Fruit fly (Drosophila melanogaster) whole organism, adult: Measurements from ENCODE around the gene cue.

Experiments
- CG11617 ChIP-seq: fragments of 200-800 bp; sonication (Bioruptor generic); optimal IDR thresholded peaks from 2 replicates; lab custom pipeline; 2017; ENCODE audit warnings: mild to moderate bottlenecking, missing biosample characterization, missing genetic modification reagents, missing genetic modification characterization
- CG12768 ChIP-seq: fragments of 200-800 bp; sonication (Bioruptor generic); optimal IDR thresholded peaks from 2 replicates; lab custom pipeline; 2017; ENCODE audit warnings: missing biosample characterization, missing genetic modification characterization, mild to moderate bottlenecking, moderate library complexity, missing genetic modification reagents
- CG14711 ChIP-seq: fragments of 200-800 bp; sonication (Bioruptor generic); optimal IDR thresholded peaks from 2 replicates; lab custom pipeline; 2018; ENCODE audit warnings: missing biosample characterization, mild to moderate bottlenecking, missing genetic modification characterization, moderate library complexity
- CG1620 ChIP-seq: fragments of 200-800 bp; sonication (Bioruptor generic); optimal IDR thresholded peaks from 2 replicates; lab custom pipeline; 2016; ENCODE audit warnings: missing biosample characterization, missing genetic modification characterization
- CG33017 ChIP-seq: fragments of 200-800 bp; sonication (Bioruptor generic); optimal IDR thresholded peaks from 2 replicates; lab custom pipeline; 2018; ENCODE audit warnings: missing biosample characterization, mild to moderate bottlenecking, missing genetic modification characterization, moderate library complexity
- CG5204 ChIP-seq: fragments of 200-800 bp; sonication (Bioruptor generic); optimal IDR thresholded peaks from 2 replicates; lab custom pipeline; 2016; ENCODE audit warnings: missing biosample characterization, missing genetic modification characterization
- CG7045 ChIP-seq: fragments of 200-800 bp; sonication (Bioruptor generic); optimal IDR thresholded peaks from 2 replicates; lab custom pipeline; 2017; ENCODE audit warnings: missing biosample characterization, mild to moderate bottlenecking, missing genetic modification characterization
- CG7101 ChIP-seq: fragments of 200-800 bp; sonication (Bioruptor generic); optimal IDR thresholded peaks from 2 replicates; lab custom pipeline; 2018; ENCODE audit warnings: missing biosample characterization, mild to moderate bottlenecking, missing genetic modification characterization, moderate library complexity
- Clk ChIP-seq: fragments of 200-800 bp; sonication (Bioruptor generic); optimal IDR thresholded peaks from 2 replicates; lab custom pipeline; 2017; ENCODE audit warnings: missing biosample characterization, missing genetic modification characterization
- Crg-1 ChIP-seq: fragments of 200-800 bp; sonication (Bioruptor generic); optimal IDR thresholded peaks from 2 replicates; lab custom pipeline; 2016; ENCODE audit warnings: missing biosample characterization, missing genetic modification characterization
- Hr96 ChIP-seq: fragments of 200-800 bp; sonication (Bioruptor generic); optimal IDR thresholded peaks from 2 replicates; lab custom pipeline; 2016; ENCODE audit warnings: missing biosample characterization, missing genetic modification characterization
- Mnt ChIP-seq: fragments of 200-800 bp; sonication (Bioruptor generic); optimal IDR thresholded peaks from 2 replicates; lab custom pipeline; 2016; ENCODE audit warnings: missing biosample characterization, mild to moderate bottlenecking, missing genetic modification characterization
- bab1 ChIP-seq: fragments of 200-800 bp; sonication (Bioruptor generic); optimal IDR thresholded peaks from 3 replicates; lab custom pipeline; 2019; ENCODE audit warnings: missing biosample characterization, mild to moderate bottlenecking, missing genetic modification characterization, moderate library complexity
- cic ChIP-seq: fragments of 200-800 bp; sonication (Bioruptor generic); optimal IDR thresholded peaks from 2 replicates; lab custom pipeline; 2017; ENCODE audit warnings: missing biosample characterization, mild to moderate bottlenecking, missing genetic modification characterization, moderate library complexity
- cnc ChIP-seq, 2 experiments: fragments of >200 bp; optimal IDR thresholded peaks; 2 replicates each; lab custom pipeline; 2017
- kay ChIP-seq: fragments of 200-800 bp; sonication (Bioruptor generic); peaks from one replicate; lab custom pipeline; 2016; ENCODE audit warnings: missing biosample characterization, missing genetic modification characterization, borderline replicate concordance
- ovo ChIP-seq: fragments of 200-800 bp; sonication (Bioruptor generic); optimal IDR thresholded peaks from 2 replicates; lab custom pipeline; 2016; ENCODE audit warnings: missing biosample characterization, missing genetic modification characterization
- pad ChIP-seq: fragments of 200-800 bp; sonication (Bioruptor generic); optimal IDR thresholded peaks from 3 replicates; lab custom pipeline; 2017; ENCODE audit warnings: missing biosample characterization, missing genetic modification characterization, mild to moderate bottlenecking, moderate library complexity, missing genetic modification reagents
- tj ChIP-seq: fragments of 200-800 bp; sonication (Bioruptor generic); optimal IDR thresholded peaks from 3 replicates; lab custom pipeline; 2017; ENCODE audit warnings: missing biosample characterization, mild to moderate bottlenecking, missing genetic modification characterization, moderate library complexity
- toe ChIP-seq: fragments of 200-800 bp; sonication (Bioruptor generic); optimal IDR thresholded peaks from 2 replicates; lab custom pipeline; 2016; ENCODE audit warnings: missing biosample characterization, missing genetic modification characterization

cue gene

DNA sequence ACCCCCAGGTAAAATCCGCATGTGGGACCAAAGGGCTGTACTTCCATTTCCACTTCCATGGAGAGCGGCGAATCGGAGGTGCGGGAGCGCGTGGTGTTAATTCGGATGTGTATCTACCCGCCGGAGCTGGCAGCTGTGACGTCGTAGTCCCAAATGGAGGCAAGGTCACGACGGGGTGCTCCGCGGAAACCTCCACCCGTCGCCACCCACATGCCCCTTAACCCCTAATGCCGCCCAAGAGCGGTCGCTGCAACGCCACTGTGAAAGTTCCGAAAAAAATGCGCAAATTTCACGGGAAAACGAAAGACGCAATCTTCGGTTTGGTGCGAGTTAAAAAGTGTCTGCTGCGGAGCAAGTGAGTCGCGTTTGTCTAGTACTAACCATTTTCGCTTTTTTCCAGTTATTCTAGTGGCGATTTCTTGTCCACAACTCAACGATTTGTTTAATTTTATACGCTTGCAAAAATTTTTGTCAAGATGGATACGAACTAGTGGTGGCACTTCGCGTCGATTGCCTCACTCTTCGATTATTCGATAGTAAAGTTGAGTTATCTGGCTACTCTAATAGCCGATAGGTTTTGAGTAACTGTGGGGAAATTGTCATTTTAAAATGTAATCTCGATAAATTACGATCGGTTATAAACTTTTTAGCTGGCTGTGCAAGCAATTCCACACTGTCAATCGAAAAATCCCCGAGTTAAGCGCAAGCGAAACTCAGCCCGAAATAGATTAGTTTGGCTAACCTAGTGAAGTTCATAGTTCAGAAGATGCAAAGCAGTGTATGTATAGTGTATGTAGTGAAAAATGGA lies 14.8 kb downstream of the cue start, which contains the start of the genes hfp and Psa:
Gene hfp, minus strand, starts transcription at position 505 of the 808 bp plus-strand sequence.
Gene Psa, plus strand, starts transcription at position 758 of the 808 bp plus-strand sequence.
- TF ChIP-seq CG11617 (GFP tag; lab: Kevin White, UChicago) (peak; percentile 2), cic (no peak), tj (GFP tag; lab: Kevin White, UChicago) (peak; percentile 38), bab1 (GFP tag; lab: Kevin White, UChicago) (peak; percentile 33)

DNA sequence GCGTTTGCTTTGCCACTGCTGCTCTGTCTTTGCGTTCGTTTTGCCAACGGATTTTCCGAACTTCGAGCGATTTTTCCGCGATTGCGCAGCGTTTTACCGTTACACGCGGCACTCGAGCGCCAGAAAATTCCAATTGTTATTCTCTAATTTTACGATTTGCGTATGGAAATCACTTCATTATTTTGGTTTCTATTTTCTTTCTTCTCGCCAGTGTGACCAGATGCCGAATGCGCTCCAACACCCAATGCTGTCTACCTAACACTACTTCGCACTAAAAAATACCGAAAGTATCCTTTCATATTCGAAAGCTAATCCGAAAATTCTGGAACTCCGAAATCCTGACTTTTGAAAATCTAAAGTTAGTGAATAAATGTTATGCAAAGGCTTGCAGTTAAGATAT lies 20.7 kb downstream of the cue start, which contains the start of gene CG12084:
Gene CG12084, minus strand, starts transcription at position 236 of the 400 bp plus-strand sequence.
- TF ChIP-seq bab1 (GFP tag; lab: Kevin White, UChicago) (peak; percentile 40), cnc (optimal IDR thresholded peaks at IDR 0.05; lab: Kevin White, UChicago) (no peak), ovo (GFP tag; lab: Kevin White, UChicago) (no peak), CG7045 (GFP tag; lab: Kevin White, UChicago) (no peak)

DNA sequence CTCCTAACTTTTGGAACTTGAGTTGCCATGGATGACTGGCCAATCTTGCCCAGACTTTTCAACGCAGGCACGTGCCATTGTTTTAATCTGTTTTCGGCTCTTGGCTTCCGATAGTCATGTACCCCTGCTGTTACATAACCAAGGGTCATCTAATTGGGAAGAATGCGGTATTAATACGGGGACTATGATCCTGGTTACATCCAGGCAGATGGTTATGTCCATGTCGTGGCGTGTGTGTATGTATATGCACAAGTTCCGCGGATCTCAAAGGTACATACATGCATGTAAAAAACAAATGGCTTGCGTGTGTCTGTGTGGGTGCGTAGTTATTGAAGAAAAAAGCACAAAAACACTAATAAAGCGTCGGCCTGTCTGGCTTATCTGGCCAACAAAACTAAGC lies 21.3 kb downstream of the cue start:
- TF ChIP-seq CG1620: no peak
- no peak for TF ChIP-seq cic
- no peak for TF ChIP-seq CG33017
- no peak for TF ChIP-seq ovo (GFP tag; lab: Kevin White, UChicago)
- no peak for TF ChIP-seq CG11617 (GFP tag; lab: Kevin White, UChicago)
- TF ChIP-seq bab1 (GFP tag; lab: Kevin White, UChicago): no peak
- TF ChIP-seq Clk: no peak
- no peak for TF ChIP-seq cnc (optimal IDR thresholded peaks at IDR 0.05; lab: Kevin White, UChicago)
- TF ChIP-seq CG7101 (tag; lab: Kevin White, UChicago): no peak
- TF ChIP-seq toe: no peak

DNA sequence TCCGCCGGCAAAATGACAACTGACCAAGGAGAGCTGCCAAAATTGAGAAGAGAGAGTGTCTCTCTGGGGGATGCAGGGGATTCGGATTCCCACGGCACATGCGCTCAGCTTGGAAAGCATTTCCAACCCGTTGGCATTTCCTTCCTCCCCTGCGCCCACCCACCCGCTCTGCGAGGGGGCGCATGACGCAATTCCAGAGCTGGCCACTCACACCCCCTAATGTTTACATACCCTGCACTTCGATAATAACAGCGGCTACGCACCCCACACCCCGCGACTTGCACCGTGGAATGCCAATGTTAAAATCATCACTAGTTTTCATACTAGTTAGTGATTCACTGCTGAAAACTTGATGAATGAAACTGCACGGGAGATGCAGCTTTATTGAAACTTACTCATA lies 27.5 kb downstream of the cue start, which contains the start of gene stet:
Gene stet, minus strand, starts transcription at position 25 of the 400 bp plus-strand sequence.
- TF ChIP-seq Mnt: no peak
- peak; percentile 44 for TF ChIP-seq CG12768 (GFP tag; lab: Kevin White, UChicago)
- peak; percentile 9 for TF ChIP-seq Crg-1 (GFP tag; lab: Kevin White, UChicago)
- peak; percentile 86 for TF ChIP-seq cic

DNA sequence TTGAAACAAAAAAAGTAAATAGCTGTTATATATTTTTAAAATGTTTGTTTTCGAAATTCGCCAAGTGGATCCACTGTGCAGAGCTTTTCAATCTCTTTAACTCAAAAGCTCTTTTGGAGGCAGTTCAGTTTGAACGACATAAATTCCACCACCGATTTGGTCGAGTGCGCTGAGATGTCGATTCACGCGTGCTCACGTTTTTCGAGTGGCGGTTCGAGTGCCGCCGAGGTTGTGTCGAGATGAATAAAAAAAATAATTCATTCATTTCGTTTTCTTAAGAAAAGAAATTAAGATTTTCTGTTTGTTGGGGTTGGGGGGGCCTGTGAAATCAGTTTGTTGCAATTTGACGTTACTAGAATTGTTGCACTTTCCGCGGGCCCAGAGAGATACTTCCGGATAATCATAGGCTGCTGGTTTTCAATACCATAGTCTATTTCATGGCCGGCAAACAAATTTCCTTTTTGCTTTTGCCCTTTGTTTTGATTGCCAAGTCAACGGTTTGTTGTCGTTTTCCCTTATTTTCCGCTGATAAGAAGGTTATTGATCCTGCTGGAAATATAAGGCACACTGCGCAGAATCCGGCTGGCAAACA lies 28.4 kb downstream of the cue start:
- peak; percentile 27 for TF ChIP-seq tj (GFP tag; lab: Kevin White, UChicago)
- no peak for TF ChIP-seq Crg-1 (GFP tag; lab: Kevin White, UChicago)
- peak; percentile 16 for TF ChIP-seq kay (GFP tag; lab: Kevin White, UChicago)
- peak; percentile 25 for TF ChIP-seq CG12768 (GFP tag; lab: Kevin White, UChicago)
- TF ChIP-seq cic: peak; percentile 86
- no peak for TF ChIP-seq Hr96
- peak; percentile 5 for TF ChIP-seq CG33017
- TF ChIP-seq Mnt: peak; percentile 22
- no peak for TF ChIP-seq Clk
- peak; percentile 28 for TF ChIP-seq bab1 (GFP tag; lab: Kevin White, UChicago)
- TF ChIP-seq CG11617 (GFP tag; lab: Kevin White, UChicago): no peak
- no peak for TF ChIP-seq CG7101 (tag; lab: Kevin White, UChicago)
- TF ChIP-seq CG7045 (GFP tag; lab: Kevin White, UChicago): no peak
- no peak for TF ChIP-seq cnc (optimal IDR thresholded peaks at IDR 0.05; lab: Kevin White, UChicago)
- no peak for TF ChIP-seq ovo (GFP tag; lab: Kevin White, UChicago)
- TF ChIP-seq toe: no peak
- peak; percentile 57 for TF ChIP-seq pad (GFP tag; lab: Kevin White, UChicago)
- no peak for TF ChIP-seq CG14711
- no peak for TF ChIP-seq CG5204 (GFP tag; lab: Kevin White, UChicago)
- no peak for TF ChIP-seq CG1620

DNA sequence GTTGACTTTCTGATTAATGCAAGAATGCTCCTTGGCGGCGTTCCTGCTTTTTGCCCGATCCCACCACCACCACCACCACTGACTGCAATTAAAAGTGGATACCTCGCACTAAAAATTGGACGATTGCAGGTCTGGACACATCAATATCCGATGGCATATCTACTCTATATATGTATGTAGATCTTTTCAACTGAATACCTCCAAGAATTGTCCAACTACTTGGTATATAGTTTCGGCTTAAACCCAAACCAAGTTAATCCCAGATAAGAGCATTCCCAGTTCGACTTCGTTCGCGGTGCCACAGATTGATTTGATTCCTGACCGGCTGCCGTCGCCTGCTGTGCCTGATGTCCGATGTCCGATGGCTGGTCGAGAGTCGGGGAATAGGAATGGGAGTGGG lies 32.3 kb downstream of the cue start:
- no peak for TF ChIP-seq cnc (optimal IDR thresholded peaks at IDR 0.05; lab: Kevin White, UChicago)
- no peak for TF ChIP-seq CG33017
- no peak for TF ChIP-seq bab1 (GFP tag; lab: Kevin White, UChicago)
- no peak for TF ChIP-seq cic
- no peak for TF ChIP-seq CG12768 (GFP tag; lab: Kevin White, UChicago)
- no peak for TF ChIP-seq CG14711
- TF ChIP-seq pad (GFP tag; lab: Kevin White, UChicago): no peak
- no peak for TF ChIP-seq Clk
- TF ChIP-seq Crg-1 (GFP tag; lab: Kevin White, UChicago): no peak
- no peak for TF ChIP-seq toe
- no peak for TF ChIP-seq CG7045 (GFP tag; lab: Kevin White, UChicago)
- no peak for TF ChIP-seq kay (GFP tag; lab: Kevin White, UChicago)
- no peak for TF ChIP-seq Mnt
- TF ChIP-seq CG5204 (GFP tag; lab: Kevin White, UChicago): no peak
- TF ChIP-seq Hr96: no peak
